Worm (Caenorhabditis elegans) whole organism, L2 larva: ENCODE measurements around the gene F45E4.5.

Source experiments
- C34F6.9 ChIP-seq: fragments of 150-350 bp; optimal IDR thresholded peaks from 2 replicates; lab custom pipeline; 2014; ENCODE audit warnings: missing biosample characterization, missing genetic modification characterization
- Y55F3AM.14 ChIP-seq: fragments of 200-800 bp; sonication (Bioruptor generic); optimal IDR thresholded peaks from 2 replicates; lab custom pipeline; 2018; ENCODE audit warnings: mild to moderate bottlenecking, missing genetic modification characterization, missing compliant biosample characterization
- ZK546.5 ChIP-seq: sonication (generic microtip); optimal IDR thresholded peaks from 2 replicates; lab custom pipeline; 2017; ENCODE audit warnings: missing biosample characterization, missing genetic modification characterization
- aly-2 ChIP-seq: fragments of 150-350 bp; optimal IDR thresholded peaks from 2 replicates; lab custom pipeline; 2014; ENCODE audit warnings: missing biosample characterization, missing genetic modification characterization
- blmp-1 ChIP-seq: sonication (generic microtip); optimal IDR thresholded peaks from 2 replicates; lab custom pipeline; 2017; ENCODE audit warnings: missing genetic modification characterization, mild to moderate bottlenecking, missing compliant biosample characterization, antibody characterized with exemption, moderate library complexity; ENCODE audit not compliant: insufficient read depth
- ceh-82 ChIP-seq: fragments of 150-350 bp; optimal IDR thresholded peaks from 2 replicates; lab custom pipeline; 2014; ENCODE audit warnings: missing biosample characterization, missing genetic modification characterization
- egl-27 ChIP-seq: sonication (generic microtip); optimal IDR thresholded peaks from 3 replicates; lab custom pipeline; 2017; ENCODE audit warnings: missing biosample characterization, missing genetic modification reagents, missing genetic modification characterization
- lin-11 ChIP-seq: fragments of 150-350 bp; sonication (generic microtip); optimal IDR thresholded peaks from 2 replicates; lab custom pipeline; 2014; ENCODE audit warnings: missing biosample characterization, missing genetic modification characterization, inconsistent platforms, mixed read lengths
- mab-5 ChIP-seq: fragments of 150-350 bp; optimal IDR thresholded peaks from 2 replicates; lab custom pipeline; 2014; ENCODE audit warnings: missing biosample characterization, missing genetic modification characterization
- nhr-6 ChIP-seq: fragments of 150-350 bp; optimal IDR thresholded peaks from 2 replicates; lab custom pipeline; 2014; ENCODE audit warnings: missing biosample characterization, missing genetic modification characterization
- nhr-77 ChIP-seq: fragments of 150-350 bp; optimal IDR thresholded peaks from 2 replicates; lab custom pipeline; 2014; ENCODE audit warnings: missing biosample characterization, missing genetic modification characterization
- peb-1 ChIP-seq: fragments of 150-350 bp; optimal IDR thresholded peaks from 2 replicates; lab custom pipeline; 2014; ENCODE audit warnings: missing biosample characterization, missing genetic modification characterization
- sma-3 ChIP-seq: sonication (generic microtip); optimal IDR thresholded peaks from 2 replicates; lab custom pipeline; 2016; ENCODE audit warnings: missing genetic modification reagents, missing genetic modification characterization, missing compliant biosample characterization
- unc-55 ChIP-seq: fragments of 150-350 bp; sonication (generic microtip); optimal IDR thresholded peaks from 3 replicates; lab custom pipeline; 2014; ENCODE audit warnings: missing biosample characterization, missing genetic modification reagents, missing genetic modification characterization
- ztf-1 ChIP-seq: fragments of 200-800 bp; sonication (Bioruptor generic); conservative IDR thresholded peaks from 2 replicates; pipeline ENCODE4 v1.3.6; 2022; ENCODE audit warnings: missing genetic modification characterization, missing compliant biosample characterization
- ztf-11 ChIP-seq: sonication (generic microtip); optimal IDR thresholded peaks from 2 replicates; lab custom pipeline; 2017; ENCODE audit warnings: missing biosample characterization, missing genetic modification characterization
- ztf-4 ChIP-seq: fragments of 150-350 bp; optimal IDR thresholded peaks from 2 replicates; lab custom pipeline; 2014; ENCODE audit warnings: missing biosample characterization, missing genetic modification characterization

Gene F45E4.5

ce11 chrIV:7578281-7578680 lies 50.6 kb downstream of the F45E4.5 start, which contains the start of gene F32E10.5:
F32E10.5 (minus strand) TSS chrIV:7578381.
- TF ChIP-seq ZK546.5 (tag; lab: Kevin White, UChicago) = no peak
- TF ChIP-seq ceh-82 (tag; lab: Kevin White, UChicago) = no peak
- no peak for TF ChIP-seq peb-1 (tag; lab: Kevin White, UChicago)
- no peak for TF ChIP-seq ztf-1
- TF ChIP-seq aly-2 = no peak
- no peak for TF ChIP-seq unc-55 (GFP tag; lab: Kevin White, UChicago)
- TF ChIP-seq nhr-77 (tag; lab: Kevin White, UChicago) = no peak
- no peak for TF ChIP-seq lin-11 (tag; lab: Kevin White, UChicago)
- no peak for TF ChIP-seq sma-3 (GFP tag; lab: Kevin White, UChicago)
- no peak for TF ChIP-seq C34F6.9 (tag; lab: Kevin White, UChicago)
- TF ChIP-seq blmp-1 = no peak
- TF ChIP-seq nhr-6 = no peak
- TF ChIP-seq egl-27 (tag; lab: Kevin White, UChicago) = no peak
- no peak for TF ChIP-seq Y55F3AM.14 (GFP tag; lab: Kevin White, UChicago)
- TF ChIP-seq ztf-4 = no peak
- TF ChIP-seq ztf-11 (tag; lab: Kevin White, UChicago) = no peak
- no peak for TF ChIP-seq mab-5
- TF ChIP-seq, all 48 proteins: peak for 0
